Worm (Caenorhabditis elegans): ENCODE data around the gene mfsd-6.

Gene mfsd-6

DNA sequence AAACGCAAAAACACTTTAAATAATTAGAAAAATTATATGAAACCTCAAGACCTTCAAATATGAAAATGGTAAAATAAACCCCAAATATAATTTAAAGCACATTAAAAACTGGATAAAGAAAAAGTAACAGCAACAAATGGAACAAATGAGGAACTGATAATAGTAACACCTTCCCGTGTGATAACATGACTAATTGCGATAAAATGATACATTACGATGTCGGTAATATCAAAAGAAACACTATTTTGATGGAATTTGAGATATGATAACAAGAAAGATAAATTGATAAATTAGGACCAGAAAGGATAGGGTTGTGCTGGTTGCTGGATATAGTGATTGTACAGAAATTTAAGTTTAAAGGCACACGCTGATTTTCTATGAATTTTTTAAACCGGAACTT is 37.2 kb downstream of the mfsd-6 start:
- TF ChIP-seq athp-1 (tag; optimal IDR thresholded peaks at IDR 0.05) (no peak), nfya-1 (tag; optimal IDR thresholded peaks at IDR 0.05; ENCODE audit: borderline replicate concordance, insufficient read depth) (no peak), egl-18 (GFP tag; IDR thresholded peaks at IDR 0.05) (no peak)

DNA sequence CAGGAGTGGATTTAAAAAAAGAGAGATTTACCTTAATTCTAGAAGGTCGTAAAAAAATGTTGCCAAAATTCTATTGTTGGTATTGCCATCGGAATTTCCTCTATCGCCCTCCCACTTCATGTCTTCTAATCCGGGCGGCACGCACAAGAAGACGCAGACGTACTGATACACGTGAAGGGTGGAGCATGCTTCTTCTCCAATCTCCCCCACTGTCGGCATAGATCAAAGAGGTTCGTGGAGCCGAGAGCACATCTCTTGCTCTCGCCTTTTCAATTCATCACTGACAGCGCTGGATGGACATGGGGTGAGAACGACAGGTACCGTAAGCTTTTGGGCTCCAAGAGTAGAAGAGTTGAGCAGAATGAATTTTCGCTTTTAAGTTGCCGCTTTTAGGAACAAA is 42.7 kb downstream of the mfsd-6 start, which contains the start of gene lin-39:
TSS of gene lin-39 (minus strand) at position 74 of the 400 bp plus-strand sequence.
- no peak for TF ChIP-seq pbrm-1 (GFP tag; IDR thresholded peaks at IDR 0.05)
- TF ChIP-seq akir-1 (GFP tag; optimal IDR thresholded peaks at IDR 0.05): no peak
- no peak for TF ChIP-seq aptf-3 (GFP tag; IDR thresholded peaks at IDR 0.05)
- TF ChIP-seq him-1 (tag; optimal IDR thresholded peaks at IDR 0.05): no peak
- TF ChIP-seq dpff-1 (tag; optimal IDR thresholded peaks at IDR 0.05): no peak
- TF ChIP-seq F39B2.1 (GFP tag; IDR thresholded peaks at IDR 0.05): no peak
- no peak for TF ChIP-seq F52B5.7 (tag; optimal IDR thresholded peaks at IDR 0.05)
- TF ChIP-seq dox-1 (GFP tag; IDR thresholded peaks at IDR 0.05): no peak
- TF ChIP-seq lir-1 (GFP tag; conservative IDR thresholded peaks at IDR 0.05): no peak
- TF ChIP-seq die-1 (tag; optimal IDR thresholded peaks at IDR 0.05): no peak
- no peak for TF ChIP-seq bed-2 (GFP tag; IDR thresholded peaks at IDR 0.05)
- no peak for TF ChIP-seq mxl-1 (tag; optimal IDR thresholded peaks at IDR 0.05)
- TF ChIP-seq nfyb-1 (GFP tag; IDR thresholded peaks at IDR 0.05): no peak
- no peak for TF ChIP-seq efl-1 (GFP tag; optimal IDR thresholded peaks at IDR 0.05)
- TF ChIP-seq ceh-100 (GFP tag; IDR thresholded peaks at IDR 0.05): no peak

DNA sequence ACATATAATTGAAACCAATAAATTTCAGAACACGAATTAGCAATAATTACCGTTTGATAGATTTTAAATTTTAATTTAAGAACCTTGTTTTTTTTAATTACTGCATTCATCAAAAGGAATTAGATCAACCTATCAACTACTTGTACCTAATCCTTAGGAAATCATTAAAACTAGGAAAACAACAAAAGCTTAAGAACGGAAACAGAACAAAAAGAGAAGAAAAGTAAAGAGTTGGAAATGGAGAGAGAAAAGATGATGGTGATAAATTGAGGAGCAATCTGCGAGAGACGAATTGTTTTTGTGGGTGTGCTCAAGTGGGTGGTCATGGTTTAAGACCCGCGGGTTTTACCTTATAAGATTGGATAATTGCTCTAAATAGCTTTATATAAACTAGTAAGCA is 43.9 kb downstream of the mfsd-6 start:
- TF ChIP-seq snpc-1.3 (tag; optimal IDR thresholded peaks at IDR 0.05; ENCODE audit: insufficient read depth) (no peak), gei-17 (GFP tag; optimal IDR thresholded peaks at IDR 0.05) (no peak), die-1 (tag; optimal IDR thresholded peaks at IDR 0.05) (no peak), nfya-1 (tag; optimal IDR thresholded peaks at IDR 0.05; ENCODE audit: borderline replicate concordance, insufficient read depth) (no peak), rcor-1 (GFP tag; IDR thresholded peaks at IDR 0.05) (no peak), ekl-4 (GFP tag; IDR thresholded peaks at IDR 0.05) (no peak), madf-8 (GFP tag; conservative IDR thresholded peaks at IDR 0.05) (no peak), bed-2 (GFP tag; IDR thresholded peaks at IDR 0.05) (no peak), F55B11.4 (tag; optimal IDR thresholded peaks at IDR 0.05; ENCODE audit: borderline replicate concordance, insufficient read depth) (no peak), ztf-6 (GFP tag; IDR thresholded peaks at IDR 0.05) (no peak), lin-26 (GFP tag; IDR thresholded peaks at IDR 0.05) (no peak), attf-5 (GFP tag; optimal IDR thresholded peaks at IDR 0.05) (no peak), lir-1 (GFP tag; conservative IDR thresholded peaks at IDR 0.05) (no peak), F49E8.2 (tag; optimal IDR thresholded peaks at IDR 0.05; ENCODE audit: insufficient read depth) (no peak), dpff-1 (tag; optimal IDR thresholded peaks at IDR 0.05) (no peak), Y53F4B.3 (GFP tag; IDR thresholded peaks at IDR 0.05) (no peak), B0035.1 (tag; optimal IDR thresholded peaks at IDR 0.05) (no peak), egl-44 (GFP tag; IDR thresholded peaks at IDR 0.05) (no peak)

DNA sequence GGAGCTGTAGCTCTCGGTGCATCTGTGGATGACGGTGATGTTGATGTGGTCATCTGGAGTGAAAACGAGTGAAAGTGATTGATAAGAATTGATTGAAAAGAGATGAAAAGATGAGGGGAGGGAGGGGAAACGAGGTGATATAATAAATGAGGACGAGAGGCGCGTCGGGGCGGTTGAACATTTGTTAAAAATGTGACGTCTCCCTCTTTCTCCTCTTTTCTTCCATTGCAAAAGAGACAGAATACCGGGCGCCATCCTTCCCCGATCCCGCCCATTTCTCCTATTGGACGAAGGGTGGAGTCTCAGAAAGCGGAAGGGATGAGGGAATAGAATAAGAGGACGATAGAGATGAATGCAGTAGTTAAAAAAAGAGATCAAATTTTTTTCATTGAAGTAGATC is 44.6 kb downstream of the mfsd-6 start:
- TF ChIP-seq ztf-26 (tag; optimal IDR thresholded peaks at IDR 0.05): no peak
- no peak for TF ChIP-seq nhr-120 (GFP tag; IDR thresholded peaks at IDR 0.05)
- TF ChIP-seq attf-5 (GFP tag; optimal IDR thresholded peaks at IDR 0.05): no peak
- no peak for TF ChIP-seq ccch-3 (GFP tag; optimal IDR thresholded peaks at IDR 0.05)
- TF ChIP-seq lin-35 (GFP tag; optimal IDR thresholded peaks at IDR 0.05): no peak
- no peak for TF ChIP-seq ztf-6 (GFP tag; IDR thresholded peaks at IDR 0.05)
- TF ChIP-seq rec-8 (tag; optimal IDR thresholded peaks at IDR 0.05): no peak
- no peak for TF ChIP-seq ztf-28 (GFP tag; IDR thresholded peaks at IDR 0.05)
- no peak for TF ChIP-seq mel-28 (tag; optimal IDR thresholded peaks at IDR 0.05; ENCODE audit: borderline replicate concordance)
- TF ChIP-seq sdz-38 (tag; optimal IDR thresholded peaks at IDR 0.05): no peak
- no peak for TF ChIP-seq ztf-25 (GFP tag; IDR thresholded peaks at IDR 0.05)
- no peak for TF ChIP-seq aptf-2 (GFP tag; conservative IDR thresholded peaks at IDR 0.05)
- TF ChIP-seq Y56A3A.18 (GFP tag; IDR thresholded peaks at IDR 0.05): no peak
- no peak for TF ChIP-seq sptf-2 (GFP tag; optimal IDR thresholded peaks at IDR 0.05)
- TF ChIP-seq lir-1 (GFP tag; conservative IDR thresholded peaks at IDR 0.05): no peak
- no peak for TF ChIP-seq D2030.7 (GFP tag; IDR thresholded peaks at IDR 0.05)

Measured in whole organism, young adult.